Worm (Caenorhabditis elegans) whole organism, young adult: ENCODE results near the gene K09H11.9.

Source experiments
- aptf-2 ChIP-seq: fragments of 200-800 bp; sonication (Bioruptor generic); conservative IDR thresholded peaks from 2 replicates; pipeline ENCODE4 v1.3.6; 2022; ENCODE audit warnings: missing genetic modification reagents, missing genetic modification characterization, missing compliant biosample characterization
- dpl-1 ChIP-seq: fragments of 150-350 bp; optimal IDR thresholded peaks from 2 replicates; lab custom pipeline; 2014; ENCODE audit warnings: missing biosample characterization, missing genetic modification reagents, missing genetic modification characterization

DNA sequence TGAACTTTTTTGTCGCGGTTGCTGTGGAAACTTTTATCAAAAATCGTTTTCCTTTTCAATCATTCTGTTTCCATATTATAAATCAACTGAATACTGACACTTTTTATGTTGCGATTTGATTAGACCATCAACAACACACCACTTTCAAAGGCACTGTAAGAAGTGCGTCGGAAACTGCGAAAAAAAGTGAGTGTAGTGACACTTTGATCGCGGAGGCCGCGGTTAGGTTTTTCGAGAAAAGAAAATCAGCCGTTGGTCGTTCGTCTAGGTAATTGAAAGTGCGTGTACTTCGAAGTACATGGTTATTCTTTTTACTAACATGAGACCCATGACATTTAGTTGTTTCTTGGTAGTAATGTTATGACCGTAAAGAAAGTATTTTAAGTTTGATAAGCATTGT lies 20.8 kb downstream of the K09H11.9 start:
- TF ChIP-seq dpl-1 (GFP tag; lab: Kevin White, UChicago): no peak
- no peak for TF ChIP-seq aptf-2
